Worm (Caenorhabditis elegans): ENCODE results near the gene C44C10.5.

Gene C44C10.5

DNA sequence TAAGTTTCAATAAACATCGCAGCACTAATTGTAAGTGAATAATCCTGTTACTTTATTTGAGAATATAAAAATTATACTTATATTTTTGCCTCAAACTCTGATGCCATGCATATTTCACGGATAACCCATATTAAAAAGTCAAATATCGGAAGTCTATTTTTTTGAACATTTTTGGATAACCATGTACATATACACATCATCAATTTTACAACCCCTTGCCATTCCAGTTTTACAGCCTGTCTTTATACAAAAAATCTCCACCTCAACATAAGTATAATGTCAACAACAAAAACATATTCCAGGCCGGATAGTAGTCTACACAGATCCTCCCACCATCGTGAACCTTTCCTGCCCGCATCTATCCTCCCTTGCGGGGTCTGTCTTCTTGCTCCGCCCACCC, 6.1 kb upstream of the C44C10.5 start, which contains the start of gene hnd-1:
Gene hnd-1 (plus strand): TSS at position 301 of the 400 bp plus-strand sequence.
- TF ChIP-seq C34F6.9 (tag; optimal IDR thresholded peaks at IDR 0.05) (no peak), nhr-77 (tag; optimal IDR thresholded peaks at IDR 0.05) (no peak), dmd-4 (tag; optimal IDR thresholded peaks at IDR 0.05) (no peak), skn-1 (tag; optimal IDR thresholded peaks at IDR 0.05) (no peak), nhr-21 (tag; optimal IDR thresholded peaks at IDR 0.05) (no peak), mdl-1 (tag; optimal IDR thresholded peaks at IDR 0.05) (no peak), nhr-10 (tag; optimal IDR thresholded peaks at IDR 0.05) (no peak), lin-39 (tag; optimal IDR thresholded peaks at IDR 0.05) (no peak), Y55F3AM.14 (GFP tag; optimal IDR thresholded peaks at IDR 0.05) (no peak), snpc-4 (tag; optimal IDR thresholded peaks at IDR 0.05) (no peak), unc-39 (tag; optimal IDR thresholded peaks at IDR 0.05) (no peak), alr-1 (tag; optimal IDR thresholded peaks at IDR 0.05) (no peak), lin-11 (tag; optimal IDR thresholded peaks at IDR 0.05) (no peak), sem-4 (tag; optimal IDR thresholded peaks at IDR 0.05) (no peak), ceh-16 (tag; optimal IDR thresholded peaks at IDR 0.05) (no peak), elt-3 (tag; optimal IDR thresholded peaks at IDR 0.05) (no peak), ztf-4 (tag; optimal IDR thresholded peaks at IDR 0.05) (no peak), crh-2 (tag; optimal IDR thresholded peaks at IDR 0.05) (no peak), ztf-1 (GFP tag; conservative IDR thresholded peaks at IDR 0.05) (no peak)

ce11 chrX:11687836-11688319, 2.5 kb upstream of the C44C10.5 start, which contains the start of gene C44C10.7:
Gene C44C10.7, minus strand, starts transcription at chrX:11688269.
- TF ChIP-seq elt-3 (tag; optimal IDR thresholded peaks at IDR 0.05) (no peak), Y55F3AM.14 (GFP tag; optimal IDR thresholded peaks at IDR 0.05) (no peak), mdl-1 (tag; optimal IDR thresholded peaks at IDR 0.05) (no peak), ztf-11 (tag; optimal IDR thresholded peaks at IDR 0.05) (no peak), lin-39 (tag; optimal IDR thresholded peaks at IDR 0.05) (no peak), nhr-12 (tag; optimal IDR thresholded peaks at IDR 0.05) (no peak), alr-1 (tag; optimal IDR thresholded peaks at IDR 0.05) (no peak), sma-9 (GFP tag; optimal IDR thresholded peaks at IDR 0.05) (no peak), sma-9 (tag; optimal IDR thresholded peaks at IDR 0.05) (no peak), nhr-21 (tag; optimal IDR thresholded peaks at IDR 0.05) (no peak), nhr-10 (tag; optimal IDR thresholded peaks at IDR 0.05) (no peak), nhr-25 (tag; optimal IDR thresholded peaks at IDR 0.05) (no peak), nhr-23 (tag; optimal IDR thresholded peaks at IDR 0.05) (no peak), lin-13 (GFP tag; optimal IDR thresholded peaks at IDR 0.05) (no peak)

- TF ChIP-seq crh-2 (tag; optimal IDR thresholded peaks at IDR 0.05) = peak; percentile 31
- TF ChIP-seq aly-2 (tag; optimal IDR thresholded peaks at IDR 0.05) = no peak
- TF ChIP-seq C34F6.9 (tag; optimal IDR thresholded peaks at IDR 0.05) = peak; percentile 64
- peak; percentile 67 for TF ChIP-seq sma-9 (GFP tag; optimal IDR thresholded peaks at IDR 0.05)
- TF ChIP-seq sma-9 (tag; optimal IDR thresholded peaks at IDR 0.05) = no peak
- TF ChIP-seq elt-3 (tag; optimal IDR thresholded peaks at IDR 0.05) = no peak
- TF ChIP-seq nhr-129 (tag; optimal IDR thresholded peaks at IDR 0.05) = peak; percentile 62
- TF ChIP-seq ceh-16 (tag; optimal IDR thresholded peaks at IDR 0.05) = no peak
- no peak for TF ChIP-seq ceh-82 (tag; optimal IDR thresholded peaks at IDR 0.05)
- no peak for TF ChIP-seq lsy-2 (tag; optimal IDR thresholded peaks at IDR 0.05)
- peak; percentile 73 for TF ChIP-seq fos-1 (tag; optimal IDR thresholded peaks at IDR 0.05)
- no peak for TF ChIP-seq mab-5 (tag; optimal IDR thresholded peaks at IDR 0.05)
These were observed 2.8 kb downstream of the C44C10.5 start, which contains the start of gene smcl-1 for ce11 chrX:11693092-11693491. Gene smcl-1, plus strand, starts transcription at chrX:11693464.

DNA sequence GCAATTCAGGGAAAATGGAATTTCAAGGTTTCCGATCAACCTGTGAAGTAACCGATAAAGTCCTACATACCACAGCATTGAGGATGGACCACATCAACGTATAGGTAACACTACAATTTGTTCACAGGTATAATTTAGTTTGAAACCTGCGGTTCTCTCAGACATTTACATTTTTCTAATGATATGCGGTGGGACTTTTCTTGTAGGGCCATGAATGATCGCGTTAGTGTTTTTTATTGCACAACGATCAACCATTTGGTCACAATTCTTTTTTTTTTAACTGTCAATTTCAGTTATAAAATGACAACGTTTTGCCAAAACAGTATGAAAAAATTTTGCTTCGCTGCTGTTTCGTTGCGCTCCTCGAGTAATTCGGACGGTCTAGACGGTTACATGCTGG, 6.4 kb downstream of the C44C10.5 start, which contains the start of gene C44C10.12:
Gene C44C10.12 (plus strand): TSS at position 301 of the 400 bp plus-strand sequence.
- TF ChIP-seq ceh-82 (tag; optimal IDR thresholded peaks at IDR 0.05) = no peak
- TF ChIP-seq nhr-23 (tag; optimal IDR thresholded peaks at IDR 0.05) = no peak
- TF ChIP-seq mdl-1 (tag; optimal IDR thresholded peaks at IDR 0.05) = no peak
- no peak for TF ChIP-seq lin-39 (tag; optimal IDR thresholded peaks at IDR 0.05)
- TF ChIP-seq ama-1 (optimal IDR thresholded peaks at IDR 0.05) = no peak
- no peak for TF ChIP-seq lsy-2 (tag; optimal IDR thresholded peaks at IDR 0.05)
- TF ChIP-seq unc-39 (tag; optimal IDR thresholded peaks at IDR 0.05) = no peak
- no peak for TF ChIP-seq unc-55 (GFP tag; optimal IDR thresholded peaks at IDR 0.05)

DNA sequence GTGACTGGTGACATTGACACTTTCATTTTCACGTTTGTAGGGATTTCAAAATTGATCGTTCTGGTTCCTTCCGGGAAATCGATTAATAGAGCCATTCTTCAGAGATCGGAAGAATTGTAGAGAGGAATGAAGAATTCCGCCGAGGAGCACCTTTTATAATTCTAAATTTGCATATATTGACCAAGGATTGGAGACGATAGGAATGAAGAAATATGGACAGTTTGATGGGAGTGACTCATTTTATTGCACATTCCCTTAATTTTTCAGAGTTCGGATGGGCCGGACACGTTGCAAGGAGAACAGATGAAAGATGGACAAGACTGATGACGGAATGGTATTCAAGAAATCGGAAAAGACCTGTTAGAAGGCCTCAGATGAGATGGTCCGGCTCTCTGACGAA, 9.9 kb downstream of the C44C10.5 start, which contains the start of gene C44C10.15:
Gene C44C10.15 (minus strand): TSS at position 101 of the 400 bp plus-strand sequence.
- TF ChIP-seq mdl-1 (tag; optimal IDR thresholded peaks at IDR 0.05) (no peak), nhr-25 (tag; optimal IDR thresholded peaks at IDR 0.05) (no peak), unc-62 (GFP tag; optimal IDR thresholded peaks at IDR 0.05) (no peak), lin-13 (GFP tag; optimal IDR thresholded peaks at IDR 0.05) (no peak)
